Worm (Caenorhabditis elegans) whole organism, early embryonic: ENCODE measurements around the gene ZK1248.11.

Experiments
- B0310.2 ChIP-seq: sonication (generic microtip); optimal IDR thresholded peaks from 2 replicates; lab custom pipeline; 2016; ENCODE audit warnings: mild to moderate bottlenecking, missing genetic modification characterization, missing compliant biosample characterization
- F13C5.2 ChIP-seq: sonication (generic microtip); optimal IDR thresholded peaks from 2 replicates; lab custom pipeline; 2017; ENCODE audit warnings: mild to moderate bottlenecking, missing genetic modification characterization, inconsistent platforms, missing compliant biosample characterization
- aly-1 ChIP-seq: sonication (generic microtip); optimal IDR thresholded peaks from 2 replicates; lab custom pipeline; 2016; ENCODE audit warnings: missing genetic modification characterization, missing compliant biosample characterization
- ama-1 ChIP-seq: fragments of 150-350 bp; optimal IDR thresholded peaks from 2 replicates; lab custom pipeline; 2014
- ceh-13 ChIP-seq: fragments of 200-800 bp; sonication (Bioruptor generic); optimal IDR thresholded peaks from 2 replicates; lab custom pipeline; 2018; ENCODE audit warnings: mild to moderate bottlenecking, missing genetic modification characterization, missing compliant biosample characterization
- ceh-36 ChIP-seq: sonication (generic microtip); optimal IDR thresholded peaks from 2 replicates; lab custom pipeline; 2016; ENCODE audit warnings: missing genetic modification characterization, inconsistent platforms, missing compliant biosample characterization
- ets-7 ChIP-seq: sonication (generic microtip); optimal IDR thresholded peaks from 2 replicates; lab custom pipeline; 2016; ENCODE audit warnings: missing genotype, missing genetic modification characterization, missing compliant biosample characterization
- flt-1 ChIP-seq: fragments of 200-800 bp; sonication (Bioruptor generic); IDR thresholded peaks from 2 replicates; pipeline ENCODE4 v1.3.6; 2022; ENCODE audit warnings: missing genetic modification characterization, missing compliant biosample characterization
- hmbx-1 ChIP-seq: sonication (generic microtip); optimal IDR thresholded peaks from 2 replicates; lab custom pipeline; 2016; ENCODE audit warnings: mild to moderate bottlenecking, missing genetic modification characterization, missing compliant biosample characterization
- hmg-4 ChIP-seq: fragments of 200-800 bp; sonication (Bioruptor generic); optimal IDR thresholded peaks from 2 replicates; lab custom pipeline; 2018; ENCODE audit warnings: mild to moderate bottlenecking, missing genetic modification characterization, missing compliant biosample characterization
- hnd-1 ChIP-seq: sonication (generic microtip); optimal IDR thresholded peaks from 2 replicates; lab custom pipeline; 2016; ENCODE audit warnings: missing genetic modification characterization, missing compliant biosample characterization
- pes-1 ChIP-seq: fragments of 200-800 bp; sonication (Bioruptor generic); IDR thresholded peaks from 2 replicates; pipeline ENCODE4 v1.3.6; 2022; ENCODE audit warnings: missing genetic modification reagents, missing genetic modification characterization, missing compliant biosample characterization
- scrt-1 ChIP-seq: fragments of 200-800 bp; sonication (Bioruptor generic); IDR thresholded peaks from 2 replicates; pipeline ENCODE4 v1.3.6; 2022; ENCODE audit warnings: missing genetic modification characterization, missing compliant biosample characterization
- sea-1 ChIP-seq: fragments of 200-800 bp; sonication (Bioruptor generic); conservative IDR thresholded peaks from 2 replicates; pipeline ENCODE4 v1.3.6; 2022; ENCODE audit warnings: missing genetic modification characterization, missing compliant biosample characterization
- tbx-11 ChIP-seq: fragments of 200-800 bp; sonication (Bioruptor generic); IDR thresholded peaks from 2 replicates; pipeline ENCODE4 v1.3.6; 2022; ENCODE audit warnings: missing genetic modification characterization, missing compliant biosample characterization
- tbx-37 ChIP-seq: fragments of 200-800 bp; sonication (Bioruptor generic); conservative IDR thresholded peaks from 2 replicates; pipeline ENCODE4 v1.3.6; 2022; ENCODE audit warnings: missing genetic modification reagents, missing genetic modification characterization, missing compliant biosample characterization
- tra-4 ChIP-seq: sonication (generic microtip); optimal IDR thresholded peaks from 2 replicates; lab custom pipeline; 2017; ENCODE audit warnings: missing genetic modification characterization, missing compliant biosample characterization

ZK1248.11 gene

DNA sequence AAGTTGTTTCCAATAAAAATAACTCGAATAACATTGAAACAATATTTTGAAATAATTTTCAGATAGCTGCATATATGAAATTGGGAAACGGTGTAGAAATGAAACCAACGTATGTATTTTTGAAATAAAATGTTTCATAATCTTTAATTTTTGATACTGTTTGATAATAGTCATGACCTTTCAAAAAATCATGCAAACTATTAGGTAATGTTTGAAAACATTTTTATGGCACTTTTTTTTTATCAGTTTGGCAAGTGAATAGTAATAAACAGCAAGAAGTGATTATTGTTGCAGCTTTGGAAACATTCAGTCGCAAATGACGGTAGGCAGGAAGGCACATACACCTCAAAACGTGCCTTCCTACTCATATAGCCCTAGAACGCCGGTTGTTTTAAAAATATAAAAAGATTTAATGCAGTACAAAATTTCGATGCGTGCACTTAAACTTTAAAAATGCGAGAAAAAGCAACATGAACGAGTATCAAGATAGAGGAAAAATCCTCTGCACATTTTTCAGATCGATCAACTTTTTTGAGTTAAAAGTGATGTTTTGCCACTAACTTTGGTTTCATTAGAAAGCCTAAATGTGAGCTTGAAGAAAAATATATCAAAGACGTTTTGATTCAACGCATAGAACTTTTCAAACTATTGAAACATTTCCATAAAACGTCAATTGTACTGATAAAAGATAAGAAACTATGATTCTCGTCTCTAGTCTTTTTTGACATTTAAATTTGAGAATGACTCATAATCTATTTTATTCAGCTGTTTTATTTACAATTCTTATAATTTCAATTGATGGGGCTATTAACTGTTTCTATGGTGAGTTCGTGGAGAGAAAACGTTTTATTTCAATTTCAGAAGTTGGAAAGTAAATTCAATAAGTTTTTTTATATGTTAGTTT is 37.3 kb upstream of the ZK1248.11 start, which contains the start of gene F55C12.19:
F55C12.19 (plus strand) TSS at position 735 of the 904 bp plus-strand sequence.
- TF ChIP-seq scrt-1 (GFP tag; lab: Robert Waterston, UW), result no peak
- TF ChIP-seq hmg-4 (GFP tag; lab: Kevin White, UChicago), result no peak
- TF ChIP-seq ets-7 (tag; lab: Kevin White, UChicago), result no peak
- TF ChIP-seq flt-1, result no peak
- no peak for TF ChIP-seq ama-1

DNA sequence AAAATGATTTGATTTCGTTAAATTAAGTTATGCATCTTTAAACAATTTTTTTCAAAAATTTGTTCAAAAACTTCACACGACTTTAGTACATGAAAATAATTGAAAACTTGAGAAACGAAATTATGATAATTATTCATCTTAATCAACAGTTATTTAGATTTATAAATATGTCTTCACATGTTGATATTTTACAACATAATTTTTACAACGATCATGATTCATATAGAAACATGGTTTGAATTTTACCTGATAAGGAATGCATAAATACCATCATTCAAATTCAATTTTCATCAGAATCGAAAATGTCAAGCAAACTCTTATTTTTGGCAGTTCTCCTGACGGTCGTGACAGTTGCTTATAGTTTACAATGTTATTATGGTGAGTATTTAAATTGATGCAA is 35.5 kb upstream of the ZK1248.11 start, which contains the start of gene tag-234:
tag-234 (plus strand) TSS at position 301 of the 400 bp plus-strand sequence.
- no peak for TF ChIP-seq ama-1
- TF ChIP-seq tra-4 (tag; lab: Kevin White, UChicago), result no peak
- no peak for TF ChIP-seq sea-1 (GFP tag; lab: Robert Waterston, UW)
- TF ChIP-seq flt-1, result no peak
- TF ChIP-seq aly-1 (tag; lab: Kevin White, UChicago), result no peak
- TF ChIP-seq tbx-37 (GFP tag; lab: Robert Waterston, UW), result no peak

DNA sequence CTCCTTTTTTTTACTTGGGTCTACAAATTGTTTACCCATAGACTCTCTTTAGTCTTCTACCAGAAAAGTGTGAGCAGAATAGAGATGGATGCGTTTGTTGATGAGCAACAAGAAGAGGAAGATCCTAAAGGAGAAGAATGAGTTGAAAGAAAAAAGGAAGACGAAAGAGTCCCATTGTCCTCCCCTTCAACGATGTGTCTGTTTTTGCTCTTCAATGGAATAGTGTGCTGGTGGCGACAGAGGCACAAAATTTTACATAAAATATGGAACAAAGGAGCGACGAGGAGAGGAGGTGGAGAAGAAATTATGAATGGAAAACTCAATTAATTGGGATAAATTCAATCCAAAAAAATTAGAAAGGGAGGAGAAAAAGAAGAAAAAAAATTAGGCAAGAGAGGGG is 32.2 kb upstream of the ZK1248.11 start:
- TF ChIP-seq scrt-1 (GFP tag; lab: Robert Waterston, UW) (no peak), pes-1 (GFP tag; lab: Robert Waterston, UW) (no peak), ets-7 (tag; lab: Kevin White, UChicago) (no peak), B0310.2 (no peak), sea-1 (GFP tag; lab: Robert Waterston, UW) (no peak), tbx-11 (GFP tag; lab: Robert Waterston, UW) (no peak), hnd-1 (no peak), ama-1 (no peak), hmg-4 (GFP tag; lab: Kevin White, UChicago) (no peak), tbx-37 (GFP tag; lab: Robert Waterston, UW) (no peak), ceh-13 (GFP tag; lab: Kevin White, UChicago) (no peak), hmbx-1 (tag; lab: Kevin White, UChicago) (no peak), F13C5.2 (no peak)

DNA sequence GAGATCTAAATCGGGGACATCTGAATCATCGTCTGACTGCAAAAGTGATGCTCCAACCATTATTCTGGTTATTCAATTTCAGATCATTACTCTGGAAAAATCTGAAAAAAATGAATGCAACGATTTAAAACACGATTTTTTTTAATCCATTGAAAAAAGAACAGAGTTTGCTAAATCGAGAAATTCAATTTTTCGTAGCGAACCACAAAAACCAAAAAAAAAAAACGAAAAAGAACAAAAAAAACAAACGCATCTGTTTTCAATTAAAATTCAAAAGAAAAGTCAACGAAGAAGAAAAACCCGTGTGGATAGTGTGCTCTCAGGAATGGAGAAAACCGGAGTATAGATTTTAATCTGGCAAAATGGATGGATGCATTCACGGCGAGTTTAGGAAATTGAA is 29.9 kb upstream of the ZK1248.11 start, which contains the start of gene F55C12.4:
F55C12.4 (minus strand) TSS at position 101 of the 400 bp plus-strand sequence.
- no peak for TF ChIP-seq ceh-36 (tag; lab: Kevin White, UChicago)
- no peak for TF ChIP-seq tbx-11 (GFP tag; lab: Robert Waterston, UW)

DNA sequence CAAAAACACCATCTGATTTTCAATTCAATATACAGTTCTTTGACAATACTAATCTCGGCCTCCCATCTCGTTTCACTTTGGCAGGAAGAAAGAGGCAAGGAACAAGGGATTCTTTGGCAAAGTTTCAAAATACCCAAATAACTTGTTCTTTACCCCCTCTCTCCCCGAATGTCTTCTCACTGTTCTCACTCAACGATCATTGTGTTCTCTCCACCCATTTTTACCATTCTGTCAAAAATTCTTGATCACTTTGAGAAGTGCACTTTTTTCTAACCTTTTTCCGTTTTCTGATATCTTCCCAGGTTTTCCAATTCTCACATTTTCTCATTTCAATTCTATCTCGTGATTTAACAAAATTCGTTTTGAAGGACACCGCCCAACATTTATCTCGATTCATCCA is 25.7 kb upstream of the ZK1248.11 start, which contains the start of gene H41C03.1:
H41C03.1 (plus strand) TSS at position 301 of the 400 bp plus-strand sequence.
- TF ChIP-seq F13C5.2, result no peak

DNA sequence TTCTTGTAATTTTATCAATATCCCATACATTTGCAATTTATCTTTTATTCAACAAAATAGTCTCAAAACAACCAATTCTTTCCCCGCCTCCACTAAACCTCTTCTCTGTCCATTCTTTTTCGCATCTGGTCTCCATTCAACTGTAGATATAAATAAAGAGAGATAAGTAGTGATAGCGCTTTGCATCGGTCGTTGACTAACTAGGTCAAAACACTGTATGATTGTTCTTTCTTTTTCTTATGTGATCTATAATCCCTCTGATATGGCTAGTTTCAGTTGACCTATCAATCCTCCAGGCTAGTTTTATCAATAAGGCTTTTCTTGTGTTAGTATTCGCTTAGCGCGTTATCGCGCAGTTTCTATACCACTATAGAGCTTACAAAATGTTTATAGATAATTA is 24.9 kb upstream of the ZK1248.11 start:
- TF ChIP-seq hnd-1 (no peak), B0310.2 (no peak), ceh-36 (tag; lab: Kevin White, UChicago) (no peak), scrt-1 (GFP tag; lab: Robert Waterston, UW) (no peak), hmbx-1 (tag; lab: Kevin White, UChicago) (no peak), ets-7 (tag; lab: Kevin White, UChicago) (no peak), pes-1 (GFP tag; lab: Robert Waterston, UW) (no peak)

DNA sequence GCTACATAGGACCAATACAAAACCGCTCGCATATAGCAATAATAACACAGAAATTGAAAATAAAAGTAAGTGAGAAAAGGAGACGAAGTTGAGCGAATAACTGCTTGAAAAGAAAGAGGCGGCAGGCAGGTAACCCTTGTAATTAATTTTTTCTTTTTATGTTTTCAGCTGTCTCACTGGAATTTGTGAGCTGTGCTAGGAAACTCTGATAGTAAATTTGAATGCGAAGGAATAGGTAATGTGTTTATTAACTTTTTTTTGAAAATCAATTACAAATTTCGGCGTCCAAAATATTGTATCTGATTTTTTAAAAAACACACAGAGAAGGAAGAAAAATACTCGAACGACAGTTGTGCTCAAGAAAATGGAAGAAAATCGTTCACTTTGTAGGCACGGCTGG is 23.6 kb upstream of the ZK1248.11 start, which contains the start of gene H41C03.2:
H41C03.2 (minus strand) TSS at position 101 of the 400 bp plus-strand sequence.
- TF ChIP-seq hnd-1 (no peak), F13C5.2 (no peak), tbx-11 (GFP tag; lab: Robert Waterston, UW) (no peak)

DNA sequence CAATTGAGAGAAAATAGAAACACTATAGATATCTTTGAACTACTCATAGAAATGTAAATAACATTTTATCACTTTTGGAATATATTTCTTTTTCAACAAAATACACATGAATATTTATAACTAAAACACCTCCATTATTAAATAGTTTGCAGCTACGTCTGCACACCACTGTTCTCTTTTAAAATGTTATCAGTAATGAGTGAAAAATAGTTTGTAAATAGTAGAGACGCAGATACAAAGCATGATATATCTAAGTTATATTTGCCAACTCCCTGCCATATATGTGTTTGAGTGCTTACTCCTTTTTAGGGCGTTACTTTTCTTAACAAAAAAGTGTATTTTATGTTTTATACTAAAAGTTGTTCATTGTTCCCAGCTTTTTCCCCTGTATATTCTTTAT is 17.8 kb upstream of the ZK1248.11 start:
- TF ChIP-seq hmbx-1 (tag; lab: Kevin White, UChicago) (no peak), hmg-4 (GFP tag; lab: Kevin White, UChicago) (no peak), scrt-1 (GFP tag; lab: Robert Waterston, UW) (no peak), aly-1 (tag; lab: Kevin White, UChicago) (no peak)

DNA sequence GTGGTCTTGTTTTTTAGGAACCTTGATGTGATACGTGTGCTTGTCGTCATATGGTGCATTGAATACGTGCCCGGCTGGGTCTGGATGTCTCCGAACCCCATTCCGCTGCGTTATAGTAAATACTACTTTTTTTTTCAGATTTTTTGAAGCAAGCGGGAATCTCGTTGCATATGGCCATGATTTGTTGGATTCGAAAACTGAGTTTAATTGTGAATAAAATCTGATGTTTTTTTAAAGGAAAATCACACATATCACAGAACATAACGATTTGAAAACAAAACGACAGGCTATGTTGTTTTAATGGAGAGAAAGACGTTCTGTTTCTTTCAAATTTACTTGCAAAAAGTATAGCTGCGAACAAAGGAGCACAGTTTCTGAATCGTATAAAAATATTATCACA is 17.1 kb upstream of the ZK1248.11 start, which contains the start of the genes ZK1248.17 and H41C03.3:
ZK1248.17 (minus strand) TSS at position 101 of the 400 bp plus-strand sequence.
H41C03.3 (plus strand) TSS at position 337 of the 400 bp plus-strand sequence.
- TF ChIP-seq hmbx-1 (tag; lab: Kevin White, UChicago) (no peak), tbx-37 (GFP tag; lab: Robert Waterston, UW) (no peak), sea-1 (GFP tag; lab: Robert Waterston, UW) (no peak), hmg-4 (GFP tag; lab: Kevin White, UChicago) (no peak), F13C5.2 (no peak), ama-1 (no peak), pes-1 (GFP tag; lab: Robert Waterston, UW) (no peak), hnd-1 (no peak), ets-7 (tag; lab: Kevin White, UChicago) (no peak), tbx-11 (GFP tag; lab: Robert Waterston, UW) (no peak), flt-1 (no peak), aly-1 (tag; lab: Kevin White, UChicago) (no peak), tra-4 (tag; lab: Kevin White, UChicago) (no peak)
